Fruit fly (Drosophila melanogaster) whole organism, embryonic: ENCODE data around the gene SKIP.

Experiments used
- Blimp-1 ChIP-seq: fragments of 200-800 bp; sonication (Bioruptor generic); optimal IDR thresholded peaks from 3 replicates; lab custom pipeline; 2018; ENCODE audit warnings: missing biosample characterization, missing genetic modification characterization, mild to moderate bottlenecking, moderate library complexity, missing genetic modification reagents
- CG18764 ChIP-seq: fragments of 200-800 bp; sonication (Bioruptor generic); optimal IDR thresholded peaks from 3 replicates; lab custom pipeline; 2016; ENCODE audit warnings: missing biosample characterization, missing genetic modification characterization
- CG8281 ChIP-seq: fragments of 200-800 bp; sonication (Bioruptor generic); optimal IDR thresholded peaks from 2 replicates; lab custom pipeline; 2018; ENCODE audit warnings: missing biosample characterization, mild to moderate bottlenecking, missing genetic modification characterization, moderate library complexity
- CG8944 ChIP-seq: fragments of 200-800 bp; sonication (Bioruptor generic); optimal IDR thresholded peaks from 3 replicates; lab custom pipeline; 2016; ENCODE audit warnings: missing biosample characterization, missing genetic modification characterization
- CoRest ChIP-seq: fragments of 200-800 bp; sonication (Bioruptor generic); optimal IDR thresholded peaks from 3 replicates; lab custom pipeline; 2018; ENCODE audit warnings: missing biosample characterization, mild to moderate bottlenecking, missing genetic modification characterization, moderate library complexity
- NC2β ChIP-seq: fragments of 200-800 bp; sonication (Bioruptor generic); optimal IDR thresholded peaks from 2 replicates; lab custom pipeline; 2016; ENCODE audit warnings: missing biosample characterization, missing genetic modification characterization
- Oli ChIP-seq: fragments of 200-800 bp; sonication (Bioruptor generic); optimal IDR thresholded peaks from 2 replicates; lab custom pipeline; 2018; ENCODE audit warnings: missing biosample characterization, mild to moderate bottlenecking, missing genetic modification characterization, moderate library complexity
- YL-1 ChIP-seq: fragments of 200-800 bp; sonication (Bioruptor generic); optimal IDR thresholded peaks from 3 replicates; lab custom pipeline; 2017; ENCODE audit warnings: missing biosample characterization, mild to moderate bottlenecking, missing genetic modification characterization
- odd ChIP-seq: fragments of 200-800 bp; sonication (Bioruptor generic); optimal IDR thresholded peaks from 2 replicates; lab custom pipeline; 2017; ENCODE audit warnings: missing biosample characterization, mild to moderate bottlenecking, missing genetic modification characterization
- pita ChIP-seq: fragments of 200-800 bp; sonication (Bioruptor generic); optimal IDR thresholded peaks from 2 replicates; lab custom pipeline; 2017; ENCODE audit warnings: missing biosample characterization, mild to moderate bottlenecking, missing genetic modification characterization
- zf30C ChIP-seq: fragments of 200-800 bp; sonication (Bioruptor generic); optimal IDR thresholded peaks from 3 replicates; lab custom pipeline; 2018; ENCODE audit warnings: missing biosample characterization, mild to moderate bottlenecking, missing genetic modification characterization

- no peak for TF ChIP-seq pita (GFP tag; lab: Kevin White, UChicago)
- TF ChIP-seq CG8281 (tag; lab: Kevin White, UChicago): no peak
- TF ChIP-seq YL-1: no peak
- no peak for TF ChIP-seq Oli
- TF ChIP-seq CG8944: no peak
- no peak for TF ChIP-seq Blimp-1 (GFP tag; lab: Kevin White, UChicago)
- no peak for TF ChIP-seq NC2β
- TF ChIP-seq CG18764 (GFP tag; lab: Kevin White, UChicago): no peak
- TF ChIP-seq odd (GFP tag; lab: Kevin White, UChicago): no peak
- no peak for TF ChIP-seq CoRest (tag; lab: Kevin White, UChicago)
- TF ChIP-seq zf30C (GFP tag; lab: Kevin White, UChicago): no peak
Observed at dm6 chr3R:22341652-22342051, 208.0 kb downstream of the SKIP start.
